Worm (Caenorhabditis elegans): ENCODE measurements around the gene sluh-7.

DNA sequence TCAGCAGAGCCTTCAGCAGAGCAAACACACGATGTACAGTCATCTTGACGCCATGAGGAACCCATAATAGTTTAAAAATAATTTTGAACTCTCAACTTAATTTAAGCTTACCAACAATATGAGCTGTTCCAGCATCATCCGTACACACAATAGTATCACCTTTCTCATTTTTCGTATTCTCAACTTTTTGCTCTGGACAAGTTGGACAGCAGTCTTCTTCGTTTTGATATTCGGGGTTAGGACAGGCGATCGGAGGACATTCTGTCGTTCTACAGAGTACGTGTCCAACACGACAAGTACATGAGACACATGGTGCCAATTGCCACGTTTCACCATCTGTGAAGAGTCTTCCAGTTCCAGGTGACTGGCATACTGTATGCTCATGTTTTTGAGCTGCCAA, 32.1 kb downstream of the sluh-7 start:
- TF ChIP-seq che-1 (tag; optimal IDR thresholded peaks at IDR 0.05) (no peak), pha-4 (tag; optimal IDR thresholded peaks at IDR 0.05) (no peak), ceh-30 (tag; optimal IDR thresholded peaks at IDR 0.05) (no peak), nfya-1 (tag; optimal IDR thresholded peaks at IDR 0.05) (no peak), rnt-1 (tag; optimal IDR thresholded peaks at IDR 0.05) (no peak), unc-86 (tag; optimal IDR thresholded peaks at IDR 0.05) (no peak), unc-55 (GFP tag; optimal IDR thresholded peaks at IDR 0.05) (no peak)

Data from whole organism, late embryonic.